Fruit fly (Drosophila melanogaster) whole organism, larva: Measurements from ENCODE around the gene CG5810.

Experiments used
- noc ChIP-seq: fragments of 200-800 bp; sonication (Bioruptor generic); optimal IDR thresholded peaks from 3 replicates; lab custom pipeline; 2019; ENCODE audit warnings: missing biosample characterization, mild to moderate bottlenecking, missing genetic modification characterization, moderate library complexity

Gene CG5810

DNA sequence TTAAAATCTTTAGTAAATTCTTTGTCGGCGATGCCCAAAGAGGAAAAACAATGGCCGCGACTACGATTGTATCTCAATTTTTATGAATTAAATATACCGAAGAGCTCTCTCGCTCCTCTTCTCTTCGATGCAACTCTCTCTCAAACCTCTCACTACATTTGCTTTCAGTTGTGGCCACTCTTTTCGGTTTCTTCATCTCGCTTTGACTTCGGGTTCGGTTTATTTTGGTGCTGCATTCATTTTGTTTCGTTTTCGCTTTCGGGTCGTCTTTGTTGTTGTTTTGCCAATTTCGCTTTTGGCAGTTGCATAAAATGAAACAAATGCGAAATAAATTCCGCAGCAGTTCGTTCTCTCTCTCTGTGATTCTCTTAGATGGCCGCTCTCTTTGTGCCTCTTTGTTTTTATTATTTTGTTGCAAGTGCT lies 10.7 kb upstream of the CG5810 start:
- no peak for TF ChIP-seq noc (tag; lab: Kevin White, UChicago)

DNA sequence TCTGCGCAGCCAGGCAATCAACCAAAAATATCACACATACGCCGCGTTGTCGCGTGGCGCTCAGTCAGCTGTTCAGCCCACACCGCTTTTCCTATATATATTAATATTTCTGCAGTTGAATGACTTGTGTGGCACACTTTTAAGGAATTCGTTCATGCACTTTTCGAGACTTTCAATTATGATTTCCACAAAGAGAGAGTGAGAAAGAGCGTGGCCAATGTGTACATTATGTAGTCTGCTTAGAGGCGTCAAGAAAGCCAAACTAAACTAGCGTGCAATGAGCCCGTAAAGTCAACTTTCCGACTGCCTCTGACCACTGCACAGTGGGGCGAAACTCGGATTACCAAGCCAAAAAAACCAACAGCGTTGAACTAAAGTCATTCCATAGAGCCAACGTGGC lies 9.4 kb upstream of the CG5810 start:
- no peak for TF ChIP-seq noc (tag; lab: Kevin White, UChicago)

- TF ChIP-seq noc (tag; lab: Kevin White, UChicago) = no peak
These were observed 7.6 kb upstream of the CG5810 start for dm6 chr3R:21155931-21156488.

dm6 chr3R:21156572-21157480 lies 6.8 kb upstream of the CG5810 start:
- TF ChIP-seq noc (tag; lab: Kevin White, UChicago) = peak; percentile 92

dm6 chr3R:21158643-21159042 lies 4.9 kb upstream of the CG5810 start:
- TF ChIP-seq noc (tag; lab: Kevin White, UChicago) = no peak

dm6 chr3R:21161042-21161532 lies 2.5 kb upstream of the CG5810 start, which contains the start of gene cDIP:
cDIP (minus strand) TSS chr3R:21161092.
- TF ChIP-seq noc (tag; lab: Kevin White, UChicago) = no peak

- peak; percentile 76 for TF ChIP-seq noc (tag; lab: Kevin White, UChicago)
These were observed 2.0 kb upstream of the CG5810 start for dm6 chr3R:21161620-21162029.

dm6 chr3R:21168105-21168504 lies 4.5 kb downstream of the CG5810 start, which contains the start of gene Snmp1:
Snmp1 (minus strand) TSS chr3R:21168205.
- no peak for TF ChIP-seq noc (tag; lab: Kevin White, UChicago)

DNA sequence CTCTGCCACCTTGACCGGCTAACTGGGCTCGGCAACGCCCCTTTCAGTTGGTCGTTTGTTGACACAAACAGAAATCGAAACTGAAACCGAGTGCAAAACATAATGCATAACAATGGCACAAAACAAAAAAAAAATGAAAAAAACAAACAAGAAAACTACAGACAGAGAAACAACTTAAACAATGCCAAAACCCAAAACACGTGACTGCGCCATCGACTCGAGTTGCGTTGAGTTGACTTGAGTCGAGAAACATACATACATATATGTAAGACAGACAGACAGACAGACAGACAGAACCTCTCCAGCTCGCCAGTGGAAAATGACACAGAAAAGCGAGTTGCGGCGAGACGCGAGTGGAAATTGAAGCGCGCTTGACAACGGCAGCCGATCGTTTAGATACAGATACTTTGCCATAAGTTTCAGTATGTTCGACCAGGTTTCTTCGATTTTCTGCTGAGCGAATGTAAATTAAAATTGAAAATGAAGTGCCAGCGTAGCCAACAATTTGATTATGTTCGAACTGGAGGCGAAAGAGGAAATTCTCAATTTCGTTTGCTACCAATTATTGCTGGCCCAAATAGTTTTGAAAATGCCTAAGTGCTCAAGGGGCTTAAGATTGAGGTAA lies 6.1 kb downstream of the CG5810 start:
- TF ChIP-seq noc (tag; lab: Kevin White, UChicago) = no peak

DNA sequence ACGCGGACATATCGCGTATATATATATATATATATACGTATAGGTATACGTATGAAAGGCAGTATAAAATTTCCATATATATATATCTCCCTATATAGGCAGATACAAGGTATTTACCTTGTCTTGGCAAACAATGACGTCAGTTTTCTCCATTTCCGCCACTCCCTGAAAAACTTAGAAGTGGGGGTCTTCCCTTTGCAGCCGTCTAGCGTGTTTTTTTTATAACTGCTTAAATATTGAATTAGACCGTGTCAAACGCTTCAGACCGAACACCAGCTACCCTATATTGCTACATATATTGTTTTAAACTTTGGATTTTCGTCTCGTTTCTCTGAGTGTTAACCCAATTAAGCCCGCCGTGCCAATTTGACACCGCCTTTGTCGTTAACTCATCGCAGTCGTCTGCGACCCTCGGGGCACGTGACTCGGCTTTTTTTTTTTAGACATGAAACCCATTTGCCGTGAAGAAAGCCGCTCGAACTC lies 13.1 kb downstream of the CG5810 start:
- peak; percentile 11 for TF ChIP-seq noc (tag; lab: Kevin White, UChicago)

- TF ChIP-seq noc (tag; lab: Kevin White, UChicago) = peak; percentile 87
These were observed 16.2 kb downstream of the CG5810 start for dm6 chr3R:21179592-21180390.

DNA sequence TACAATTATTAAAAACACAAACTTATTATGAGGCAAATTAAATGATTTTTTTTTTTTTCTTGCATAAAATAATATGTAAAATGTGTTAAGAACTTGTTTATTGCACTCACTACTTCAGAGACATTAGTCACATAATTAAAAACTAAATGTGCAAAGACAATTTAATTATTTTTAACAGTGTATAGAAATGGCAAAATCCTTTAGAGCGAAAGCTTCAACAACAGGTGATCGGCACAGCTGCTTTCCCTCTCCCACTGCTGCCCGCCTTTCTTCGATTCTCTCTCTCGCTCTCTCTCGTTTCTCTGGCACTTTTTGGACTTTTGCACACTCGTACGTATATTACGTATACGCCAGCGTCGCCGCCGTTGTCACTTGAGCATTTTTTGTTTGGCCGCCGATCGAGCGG lies 16.8 kb downstream of the CG5810 start:
- TF ChIP-seq noc (tag; lab: Kevin White, UChicago) = peak; percentile 77

dm6 chr3R:21181957-21182356 lies 18.4 kb downstream of the CG5810 start:
- TF ChIP-seq noc (tag; lab: Kevin White, UChicago) = peak; percentile 14

DNA sequence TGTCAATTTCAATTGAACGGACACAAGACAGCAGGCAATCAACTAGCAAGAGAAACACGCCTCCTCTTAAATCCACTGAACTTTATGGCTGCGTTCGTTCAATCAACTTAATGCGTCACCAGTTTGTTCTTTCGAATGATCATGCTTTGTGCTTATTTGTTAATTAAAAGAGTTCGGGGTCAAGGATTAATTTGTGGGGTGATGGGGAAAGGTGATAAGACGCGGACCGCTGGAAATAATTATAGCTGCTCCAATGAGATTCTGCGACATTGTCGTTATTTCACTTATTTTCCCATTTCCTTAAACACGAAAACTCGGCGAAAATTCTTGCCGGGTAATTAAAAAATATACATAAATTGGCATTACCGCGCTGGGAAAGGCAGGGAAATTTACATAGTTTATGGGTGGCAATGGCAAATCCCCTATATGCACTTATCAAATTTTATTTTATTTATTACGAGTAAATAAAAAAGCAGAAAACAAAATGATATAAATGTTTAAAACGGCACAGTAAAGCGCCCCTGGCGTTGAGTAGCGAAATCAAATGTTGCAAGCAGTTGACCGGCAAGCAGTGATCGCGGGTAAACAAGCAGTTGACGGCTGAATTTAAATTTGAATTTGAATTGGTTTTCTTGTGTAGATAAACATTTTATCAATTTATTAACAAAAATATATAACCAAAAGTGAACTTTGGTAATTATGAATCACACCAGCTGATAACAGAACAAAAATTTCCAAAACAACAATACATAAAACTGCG lies 21.0 kb downstream of the CG5810 start:
- TF ChIP-seq noc (tag; lab: Kevin White, UChicago) = no peak
